Worm (Caenorhabditis elegans): ENCODE measurements around the gene nhr-232.

The nhr-232 gene

ce11 chrV:10281374-10281773 lies 25.4 kb downstream of the nhr-232 start, which contains the start of gene lys-2 (continued):
- no peak for TF ChIP-seq dmd-8 (GFP tag; IDR thresholded peaks at IDR 0.05)

- TF ChIP-seq pha-4 (GFP tag; IDR thresholded peaks at IDR 0.05) (no peak), pha-4 (tag; optimal IDR thresholded peaks at IDR 0.05) (no peak), tra-1 (GFP tag; IDR thresholded peaks at IDR 0.05) (no peak), spr-1 (tag; optimal IDR thresholded peaks at IDR 0.05) (no peak), set-16 (GFP tag; IDR thresholded peaks at IDR 0.05) (no peak), ceh-32 (tag; optimal IDR thresholded peaks at IDR 0.05; ENCODE audit: poor library complexity) (no peak), lin-29 (GFP tag; IDR thresholded peaks at IDR 0.05) (no peak)
These were observed 27.5 kb downstream of the nhr-232 start, which contains the start of gene lys-3 for ce11 chrV:10283444-10283843. Gene lys-3, minus strand, starts transcription at chrV:10283544.

- TF ChIP-seq saeg-2 (GFP tag; IDR thresholded peaks at IDR 0.05) = no peak
- TF ChIP-seq ceh-32 (tag; optimal IDR thresholded peaks at IDR 0.05; ENCODE audit: poor library complexity) = no peak
- TF ChIP-seq mdt-29 (GFP tag; IDR thresholded peaks at IDR 0.05) = no peak
- no peak for TF ChIP-seq arid-1 (GFP tag; conservative IDR thresholded peaks at IDR 0.05)
- TF ChIP-seq vab-7 (GFP tag; IDR thresholded peaks at IDR 0.05) = no peak
- no peak for TF ChIP-seq snpc-1.2 (GFP tag; IDR thresholded peaks at IDR 0.05)
- TF ChIP-seq daf-16 (GFP tag; optimal IDR thresholded peaks at IDR 0.05) = no peak
- TF ChIP-seq daf-16 (tag; optimal IDR thresholded peaks at IDR 0.05) = no peak
- TF ChIP-seq egl-27 (tag; optimal IDR thresholded peaks at IDR 0.05) = no peak
- TF ChIP-seq ceh-82 (tag; optimal IDR thresholded peaks at IDR 0.05) = no peak
- TF ChIP-seq nhr-111 (GFP tag; optimal IDR thresholded peaks at IDR 0.05) = no peak
- TF ChIP-seq dmd-8 (GFP tag; IDR thresholded peaks at IDR 0.05) = no peak
- no peak for TF ChIP-seq jun-1 (tag; optimal IDR thresholded peaks at IDR 0.05)
- TF ChIP-seq nhr-28 (tag; optimal IDR thresholded peaks at IDR 0.05) = no peak
- TF ChIP-seq Y48G9A.11 (GFP tag; IDR thresholded peaks at IDR 0.05) = no peak
- TF ChIP-seq lin-13 (GFP tag; optimal IDR thresholded peaks at IDR 0.05) = no peak
- TF ChIP-seq ceh-20 (GFP tag; IDR thresholded peaks at IDR 0.05) = no peak
- no peak for TF ChIP-seq hlh-30 (tag; optimal IDR thresholded peaks at IDR 0.05; ENCODE audit: insufficient read depth)
These were observed 29.9 kb downstream of the nhr-232 start for ce11 chrV:10285853-10286252.

ce11 chrV:10287260-10287659 lies 31.3 kb downstream of the nhr-232 start, which contains the start of gene B0024.3:
Gene B0024.3, plus strand, starts transcription at chrV:10287560.
- TF ChIP-seq ceh-82 (tag; optimal IDR thresholded peaks at IDR 0.05) (no peak), lsy-2 (tag; optimal IDR thresholded peaks at IDR 0.05) (no peak), unc-62 (GFP tag; optimal IDR thresholded peaks at IDR 0.05 in 1 of 2) (no peak), unc-62 (tag; optimal IDR thresholded peaks at IDR 0.05) (no peak), daf-19 (GFP tag; conservative IDR thresholded peaks at IDR 0.05) (no peak)

- TF ChIP-seq nhr-10 (tag; optimal IDR thresholded peaks at IDR 0.05) (no peak), aha-1 (tag) (peak; percentile 47)
These were observed 33.8 kb downstream of the nhr-232 start, which contains the start of gene B0024.15 for ce11 chrV:10289743-10290142. Gene B0024.15, plus strand, starts transcription at chrV:10290043.

- TF ChIP-seq Y5F2A.4 (GFP tag; optimal IDR thresholded peaks at IDR 0.05) = no peak
- TF ChIP-seq set-16 (GFP tag; IDR thresholded peaks at IDR 0.05) = peak; percentile 76; the same call in 1 of the 2 replicates
- no peak for TF ChIP-seq lin-29 (GFP tag; IDR thresholded peaks at IDR 0.05)
- TF ChIP-seq F37D6.2 (tag; optimal IDR thresholded peaks at IDR 0.05) = no peak
- TF ChIP-seq mdl-1 (tag; optimal IDR thresholded peaks at IDR 0.05) = no peak
- TF ChIP-seq fkh-10 (GFP tag; optimal IDR thresholded peaks at IDR 0.05) = no peak
- TF ChIP-seq tra-1 (GFP tag; IDR thresholded peaks at IDR 0.05) = no peak
- TF ChIP-seq nhr-237 (tag; optimal IDR thresholded peaks at IDR 0.05) = no peak
- peak; percentile 14 for TF ChIP-seq aha-1 (tag)
- TF ChIP-seq madf-5 (GFP tag; IDR thresholded peaks at IDR 0.05) = no peak
- no peak for TF ChIP-seq unc-39 (tag; optimal IDR thresholded peaks at IDR 0.05)
- TF ChIP-seq ceh-62 (tag; optimal IDR thresholded peaks at IDR 0.05) = no peak
- TF ChIP-seq spr-3 (GFP tag; optimal IDR thresholded peaks at IDR 0.05) = no peak
- TF ChIP-seq F26F4.8 (GFP tag; conservative IDR thresholded peaks at IDR 0.05) = no peak
- no peak for TF ChIP-seq nhr-28 (tag; optimal IDR thresholded peaks at IDR 0.05)
- no peak for TF ChIP-seq hlh-11 (tag; optimal IDR thresholded peaks at IDR 0.05)
These were observed 35.9 kb downstream of the nhr-232 start for ce11 chrV:10291848-10292247.
